Fruit fly (Drosophila melanogaster) whole organism, wandering third instar larva: ENCODE results near the gene CG14537.

ENCODE experiments used
- Abd-B ChIP-seq: fragments of >200 bp; optimal IDR thresholded peaks from 2 replicates; lab custom pipeline; 2017; ENCODE audit warnings: missing biosample characterization, missing genetic modification characterization
- CG32264 ChIP-seq: fragments of 200-800 bp; sonication (Bioruptor generic); optimal IDR thresholded peaks from 2 replicates; lab custom pipeline; 2016; ENCODE audit warnings: missing biosample characterization, missing genetic modification characterization
- CG9705 ChIP-seq: fragments of 200-800 bp; sonication (Bioruptor generic); optimal IDR thresholded peaks from 2 replicates; lab custom pipeline; 2018; ENCODE audit warnings: missing biosample characterization, mild to moderate bottlenecking, missing genetic modification characterization
- CrebA ChIP-seq: fragments of 200-800 bp; sonication (Bioruptor generic); optimal IDR thresholded peaks from 2 replicates; lab custom pipeline; 2016; ENCODE audit warnings: missing biosample characterization, mild to moderate bottlenecking, missing genetic modification characterization, borderline replicate concordance
- Dfd ChIP-seq: fragments of >200 bp; optimal IDR thresholded peaks from 2 replicates; lab custom pipeline; 2017; ENCODE audit warnings: missing biosample characterization, missing genetic modification characterization
- Dif ChIP-seq: fragments of 200-275, 200-300 bp; sonication (Bioruptor generic); optimal IDR thresholded peaks from 2 replicates; lab custom pipeline; 2018; ENCODE audit warnings: missing biosample characterization, missing genetic modification characterization; ENCODE audit not compliant: partially characterized antibody
- GATAd ChIP-seq: sonication (Bioruptor generic); optimal IDR thresholded peaks from 2 replicates; lab custom pipeline; 2016; ENCODE audit warnings: missing biosample characterization, missing genetic modification characterization
- HLH106 ChIP-seq: fragments of 200-800 bp; optimal IDR thresholded peaks from 3 replicates; lab custom pipeline; 2019; ENCODE audit warnings: missing biosample characterization, mild to moderate bottlenecking, missing genetic modification characterization, moderate library complexity
- Hnf4 ChIP-seq: fragments of 200-800 bp; sonication (Bioruptor generic); optimal IDR thresholded peaks from 2 replicates; lab custom pipeline; 2016; ENCODE audit warnings: missing biosample characterization, mild to moderate bottlenecking, missing genetic modification characterization
- Hr78 ChIP-seq: fragments of >200 bp; optimal IDR thresholded peaks from 2 replicates; lab custom pipeline; 2017; ENCODE audit warnings: missing biosample characterization, missing genetic modification characterization
- Hr83 ChIP-seq: fragments of 200-300 bp; sonication (Bioruptor generic); optimal IDR thresholded peaks from 2 replicates; lab custom pipeline; 2016; ENCODE audit warnings: missing biosample characterization, mild to moderate bottlenecking, missing genetic modification characterization, moderate library complexity; ENCODE audit not compliant: poor library complexity, severe bottlenecking
- Jra ChIP-seq: sonication (Bioruptor generic); optimal IDR thresholded peaks from 2 replicates; lab custom pipeline; 2016; ENCODE audit warnings: missing biosample characterization, missing genetic modification characterization
- Mio ChIP-seq: sonication (Bioruptor generic); optimal IDR thresholded peaks from 2 replicates; lab custom pipeline; 2016; ENCODE audit warnings: missing biosample characterization, missing genetic modification characterization
- Myc ChIP-seq: fragments of >200 bp; optimal IDR thresholded peaks from 2 replicates; lab custom pipeline; 2017
- N ChIP-seq: fragments of >200 bp; optimal IDR thresholded peaks from 2 replicates; lab custom pipeline; 2018; ENCODE audit warnings: missing biosample characterization, missing external identifiers, missing genetic modification characterization
- OdsH ChIP-seq: fragments of 200-800 bp; sonication (Bioruptor generic); optimal IDR thresholded peaks from 2 replicates; lab custom pipeline; 2016; ENCODE audit warnings: missing biosample characterization, mild to moderate bottlenecking, missing genetic modification characterization
- Rel ChIP-seq, 2 experiments: fragments of 200-800 bp; sonication (Bioruptor generic) in 1 of 2; optimal IDR thresholded peaks; 2 replicates in 1 of 2; 3 replicates in 1 of 2; lab custom pipeline; 2016 to 2019; ENCODE audit warnings: mild to moderate bottlenecking in 2 of 2, missing biosample characterization in 2 of 2, missing genetic modification characterization in 2 of 2, moderate library complexity in 1 of 2
- Sp1 ChIP-seq: fragments of 200-800 bp; sonication (Bioruptor generic); optimal IDR thresholded peaks from 3 replicates; lab custom pipeline; 2019; ENCODE audit warnings: missing biosample characterization, mild to moderate bottlenecking, missing genetic modification characterization, moderate library complexity
- Vsx2 ChIP-seq: fragments of 200-300, 225-300 bp; sonication (Bioruptor generic); optimal IDR thresholded peaks from 2 replicates; lab custom pipeline; 2018; ENCODE audit warnings: missing biosample characterization, missing genetic modification characterization; ENCODE audit not compliant: partially characterized antibody
- br ChIP-seq: fragments of 200-800 bp; sonication (Bioruptor generic); optimal IDR thresholded peaks from 2 replicates; lab custom pipeline; 2016; ENCODE audit warnings: missing biosample characterization, missing genetic modification characterization
- brk ChIP-seq: fragments of 200-800 bp; sonication (Bioruptor generic); optimal IDR thresholded peaks from 2 replicates; lab custom pipeline; 2016; ENCODE audit warnings: missing biosample characterization, mild to moderate bottlenecking, missing genetic modification characterization
- dl ChIP-seq, 2 experiments: fragments of 175-275, 200-275 bp in 1 of 2; fragments of 200-275 bp in 1 of 2; sonication (Bioruptor generic); optimal IDR thresholded peaks; lab custom pipeline; 2018; ENCODE audit warnings: mild to moderate bottlenecking in 2 of 2, missing biosample characterization in 2 of 2, missing genetic modification characterization in 2 of 2, moderate library complexity in 2 of 2; ENCODE audit not compliant: partially characterized antibody in 2 of 2, insufficient read depth in 1 of 2
- dmrt93B ChIP-seq: fragments of 200-800 bp; sonication (Bioruptor generic); optimal IDR thresholded peaks from 2 replicates; lab custom pipeline; 2018; ENCODE audit warnings: missing biosample characterization, mild to moderate bottlenecking, missing genetic modification characterization
- dsf ChIP-seq: sonication (Bioruptor generic); optimal IDR thresholded peaks from 2 replicates; lab custom pipeline; 2016; ENCODE audit warnings: missing biosample characterization, missing genetic modification characterization, borderline replicate concordance
- ey ChIP-seq: fragments of 200-800 bp; sonication (Bioruptor generic); optimal IDR thresholded peaks from 2 replicates; lab custom pipeline; 2016; ENCODE audit warnings: missing biosample characterization, missing genetic modification characterization
- foxo ChIP-seq, 2 experiments: fragments of 200-800 bp; sonication (Bioruptor generic); optimal IDR thresholded peaks; 2 replicates in 1 of 2; 3 replicates in 1 of 2; lab custom pipeline; 2016 to 2017; ENCODE audit warnings: missing biosample characterization in 2 of 2, missing genetic modification characterization in 2 of 2
- fru ChIP-seq: fragments of 200-800 bp; sonication (Bioruptor generic); optimal IDR thresholded peaks from 3 replicates; lab custom pipeline; 2016; ENCODE audit warnings: missing biosample characterization, mild to moderate bottlenecking, missing genetic modification characterization
- h ChIP-seq: fragments of 200-800 bp; sonication (Bioruptor generic); optimal IDR thresholded peaks from 3 replicates; lab custom pipeline; 2016; ENCODE audit warnings: missing biosample characterization, mild to moderate bottlenecking, missing genetic modification characterization
- jim ChIP-seq: fragments of 175-275, 200-325 bp; sonication (Bioruptor generic); optimal IDR thresholded peaks from 2 replicates; lab custom pipeline; 2016; ENCODE audit warnings: missing biosample characterization, mild to moderate bottlenecking, missing genetic modification characterization
- lola ChIP-seq: fragments of >200 bp; optimal IDR thresholded peaks from 2 replicates; lab custom pipeline; 2017; ENCODE audit warnings: missing biosample characterization, missing genetic modification characterization
- pan ChIP-seq: fragments of >200 bp; optimal IDR thresholded peaks from 2 replicates; lab custom pipeline; 2017
- psq ChIP-seq: fragments of 200-800 bp; sonication (Bioruptor generic); optimal IDR thresholded peaks from 3 replicates; lab custom pipeline; 2017; ENCODE audit warnings: missing biosample characterization, mild to moderate bottlenecking, missing genetic modification characterization, moderate library complexity
- rgr ChIP-seq: fragments of 200-800 bp; sonication (Bioruptor generic); optimal IDR thresholded peaks from 3 replicates; lab custom pipeline; 2016; ENCODE audit warnings: missing biosample characterization, mild to moderate bottlenecking, missing genetic modification characterization
- sage ChIP-seq: fragments of 200-800 bp; sonication (Bioruptor generic); optimal IDR thresholded peaks from 2 replicates; lab custom pipeline; 2016; ENCODE audit warnings: missing biosample characterization, mild to moderate bottlenecking, missing genetic modification characterization
- sv ChIP-seq: fragments of 200-800 bp; sonication (Bioruptor generic); optimal IDR thresholded peaks from 3 replicates; lab custom pipeline; 2016; ENCODE audit warnings: missing biosample characterization, missing genetic modification characterization
- tai ChIP-seq: sonication (Bioruptor generic); optimal IDR thresholded peaks from 2 replicates; lab custom pipeline; 2016; ENCODE audit warnings: missing biosample characterization, missing genetic modification characterization
- usp ChIP-seq: fragments of >200 bp; optimal IDR thresholded peaks from 2 replicates; lab custom pipeline; 2017; ENCODE audit warnings: missing biosample characterization, missing genetic modification characterization
- woc ChIP-seq: sonication (Bioruptor generic); optimal IDR thresholded peaks from 2 replicates; lab custom pipeline; 2016; ENCODE audit warnings: missing biosample characterization, mild to moderate bottlenecking, missing genetic modification characterization

The CG14537 gene

dm6 chr2L:7811249-7812002 is 28.8 kb upstream of the CG14537 start, which contains the start of gene LanB1:
Gene LanB1 (plus strand): TSS chr2L:7811438.
- TF ChIP-seq Mio (GFP tag; lab: Kevin White, UChicago) = no peak
- no peak for TF ChIP-seq CG9705
- no peak for TF ChIP-seq Abd-B (GFP tag; lab: Kevin White, UChicago)
- TF ChIP-seq pan (lab: Kevin White, UChicago) = no peak
- TF ChIP-seq Myc (lab: Kevin White, UChicago) = no peak
- TF ChIP-seq lola (GFP tag; lab: Kevin White, UChicago) = no peak
- no peak for TF ChIP-seq dl (GFP tag; optimal IDR thresholded peaks at IDR 0.05; lab: Kevin White, UChicago; ENCODE audit: insufficient read depth in 1 of 2, partially characterized antibody in 2 of 2)
- no peak for TF ChIP-seq Rel (GFP tag; optimal IDR thresholded peaks at IDR 0.05; lab: Kevin White, UChicago)
- peak; percentile 74 for TF ChIP-seq Rel (tag; optimal IDR thresholded peaks at IDR 0.05; lab: Kevin White, UChicago)
- peak; percentile 88 for TF ChIP-seq psq (GFP tag; lab: Kevin White, UChicago)
- no peak for TF ChIP-seq Vsx2
- TF ChIP-seq foxo (GFP tag; optimal IDR thresholded peaks at IDR 0.05; lab: Kevin White, UChicago) = peak in 1 of 2 experiments; percentile 4
- no peak for TF ChIP-seq h (GFP tag; lab: Kevin White, UChicago)
- TF ChIP-seq woc (GFP tag; lab: Kevin White, UChicago) = no peak
- peak; percentile 48 for TF ChIP-seq Hr83
- TF ChIP-seq Dif (GFP tag; lab: Kevin White, UChicago) = peak; percentile 36
- TF ChIP-seq usp (GFP tag; lab: Kevin White, UChicago) = no peak
- TF ChIP-seq N = no peak
- TF ChIP-seq dmrt93B (GFP tag; lab: Kevin White, UChicago) = no peak
- no peak for TF ChIP-seq tai
- no peak for TF ChIP-seq Hnf4 (GFP tag; lab: Kevin White, UChicago)
- TF ChIP-seq brk (GFP tag; lab: Kevin White, UChicago) = no peak
- TF ChIP-seq br (GFP tag; lab: Kevin White, UChicago) = no peak
- TF ChIP-seq sage = no peak
- no peak for TF ChIP-seq GATAd (GFP tag; lab: Kevin White, UChicago)
- no peak for TF ChIP-seq jim (GFP tag; lab: Kevin White, UChicago)
- TF ChIP-seq Hr78 (GFP tag; lab: Kevin White, UChicago) = no peak
- TF ChIP-seq Sp1 = peak; percentile 5
- no peak for TF ChIP-seq fru (GFP tag; lab: Kevin White, UChicago)
- no peak for TF ChIP-seq rgr (GFP tag; lab: Kevin White, UChicago)
- no peak for TF ChIP-seq ey (GFP tag; lab: Kevin White, UChicago)
- TF ChIP-seq CG32264 (GFP tag; lab: Kevin White, UChicago) = no peak
- no peak for TF ChIP-seq dsf (GFP tag; lab: Kevin White, UChicago)
- TF ChIP-seq HLH106 (tag; lab: Kevin White, UChicago) = no peak
- TF ChIP-seq Dfd (GFP tag; lab: Kevin White, UChicago) = no peak
- no peak for TF ChIP-seq sv (GFP tag; lab: Kevin White, UChicago)
- TF ChIP-seq CrebA = no peak
- TF ChIP-seq OdsH = no peak
- TF ChIP-seq Jra = no peak
- TF ChIP-seq, all 38 proteins: peak for 6

- peak; percentile 0 for TF ChIP-seq fru (GFP tag; lab: Kevin White, UChicago)
- no peak for TF ChIP-seq Dfd (GFP tag; lab: Kevin White, UChicago)
Observed at dm6 chr2L:7812555-7813339, 27.5 kb upstream of the CG14537 start.
